Worm (Caenorhabditis elegans) whole organism, young adult: ENCODE measurements around the gene ufd-3.

Experiments
- B0261.1 ChIP-seq: sonication (generic microtip); optimal IDR thresholded peaks from 2 replicates; lab custom pipeline; 2016; ENCODE audit warnings: mild to moderate bottlenecking, missing genetic modification characterization, moderate library complexity, missing compliant biosample characterization
- F22D6.2 ChIP-seq: sonication (generic microtip); optimal IDR thresholded peaks from 2 replicates; lab custom pipeline; 2016; ENCODE audit warnings: mild to moderate bottlenecking, missing genetic modification characterization, missing compliant biosample characterization
- F57C9.4 ChIP-seq: sonication (generic microtip); optimal IDR thresholded peaks from 2 replicates; lab custom pipeline; 2017; ENCODE audit warnings: mild to moderate bottlenecking, missing genetic modification characterization, missing compliant biosample characterization
- Y53F4B.3 ChIP-seq: fragments of 200-800 bp; sonication (Bioruptor generic); IDR thresholded peaks from 2 replicates; pipeline ENCODE4 v1.3.6; 2022; ENCODE audit warnings: missing genetic modification reagents, missing genetic modification characterization, missing compliant biosample characterization
- Y53G8AR.9 ChIP-seq: fragments of 200-800 bp; sonication (Bioruptor generic); conservative IDR thresholded peaks from 2 replicates; pipeline ENCODE4 v1.3.6; 2022; ENCODE audit warnings: missing genetic modification reagents, missing genetic modification characterization, missing compliant biosample characterization
- Y56A3A.18 ChIP-seq: fragments of 200-800 bp; sonication (Bioruptor generic); IDR thresholded peaks from 2 replicates; pipeline ENCODE4 v1.3.6; 2022; ENCODE audit warnings: missing genetic modification reagents, missing genetic modification characterization, missing compliant biosample characterization
- Y67H2A.10 ChIP-seq: fragments of 200-800 bp; sonication (Bioruptor generic); conservative IDR thresholded peaks from 2 replicates; pipeline ENCODE4 v1.3.6; 2022; ENCODE audit warnings: missing genetic modification reagents, missing genetic modification characterization, missing compliant biosample characterization
- Y79H2A.3 ChIP-seq: fragments of 200-800 bp; sonication (Bioruptor generic); conservative IDR thresholded peaks from 2 replicates; pipeline ENCODE4 v1.3.6; 2022; ENCODE audit warnings: missing genetic modification reagents, missing genetic modification characterization, missing compliant biosample characterization
- Y95B8A.8 ChIP-seq: fragments of 200-800 bp; sonication (Bioruptor generic); IDR thresholded peaks from 2 replicates; pipeline ENCODE4 v1.3.6; 2022; ENCODE audit warnings: missing genetic modification reagents, missing genetic modification characterization, missing compliant biosample characterization
- aptf-3 ChIP-seq: fragments of 200-800 bp; sonication (Bioruptor generic); IDR thresholded peaks from 2 replicates; pipeline ENCODE4 v1.3.6; 2022; ENCODE audit warnings: missing genetic modification characterization, missing compliant biosample characterization
- atf-7 ChIP-seq: sonication (generic microtip); optimal IDR thresholded peaks from 2 replicates; lab custom pipeline; 2017; ENCODE audit warnings: mild to moderate bottlenecking, missing genetic modification characterization, missing compliant biosample characterization
- athp-1 ChIP-seq: sonication (generic microtip); optimal IDR thresholded peaks from 2 replicates; lab custom pipeline; 2017; ENCODE audit warnings: mild to moderate bottlenecking, missing genetic modification characterization, missing compliant biosample characterization
- ceh-100 ChIP-seq: fragments of 200-800 bp; sonication (Bioruptor generic); IDR thresholded peaks from 2 replicates; pipeline ENCODE4 v1.3.6; 2022; ENCODE audit warnings: missing genetic modification reagents, missing genetic modification characterization, missing compliant biosample characterization
- efl-1 ChIP-seq: fragments of 150-350 bp; optimal IDR thresholded peaks from 2 replicates; lab custom pipeline; 2014; ENCODE audit warnings: missing biosample characterization, missing genetic modification reagents, missing genetic modification characterization
- ets-4 ChIP-seq: fragments of 200-800 bp; sonication (Bioruptor generic); optimal IDR thresholded peaks from 2 replicates; lab custom pipeline; 2018; ENCODE audit warnings: mild to moderate bottlenecking, missing genetic modification characterization, missing compliant biosample characterization
- fkh-3 ChIP-seq: sonication (generic microtip); optimal IDR thresholded peaks from 2 replicates; lab custom pipeline; 2016; ENCODE audit warnings: mild to moderate bottlenecking, missing genetic modification characterization, missing compliant biosample characterization
- him-1 ChIP-seq: sonication (generic microtip); optimal IDR thresholded peaks from 2 replicates; lab custom pipeline; 2016; ENCODE audit warnings: missing genotype, missing genetic modification reagents, missing genetic modification characterization, missing compliant biosample characterization
- hlh-26 ChIP-seq: fragments of 200-800 bp; sonication (Bioruptor generic); conservative IDR thresholded peaks from 2 replicates; pipeline ENCODE4 v1.3.6; 2022; ENCODE audit warnings: missing genetic modification reagents, missing genetic modification characterization, missing compliant biosample characterization
- hrde-1 ChIP-seq: sonication (generic microtip); optimal IDR thresholded peaks from 2 replicates; lab custom pipeline; 2016; ENCODE audit warnings: missing genetic modification characterization, mild to moderate bottlenecking, missing compliant biosample characterization, moderate library complexity, missing genotype, missing genetic modification reagents, borderline replicate concordance
- lsl-1 ChIP-seq: fragments of 200-800 bp; sonication (Bioruptor generic); optimal IDR thresholded peaks from 2 replicates; lab custom pipeline; 2018; ENCODE audit warnings: mild to moderate bottlenecking, missing genetic modification characterization, moderate library complexity, missing compliant biosample characterization
- mcd-1 ChIP-seq: fragments of 200-800 bp; sonication (Bioruptor generic); IDR thresholded peaks from 2 replicates; pipeline ENCODE4 v1.3.6; 2022; ENCODE audit warnings: missing genetic modification reagents, missing genetic modification characterization, missing compliant biosample characterization
- mxl-1 ChIP-seq: sonication (generic microtip); optimal IDR thresholded peaks from 2 replicates; lab custom pipeline; 2016; ENCODE audit warnings: missing genetic modification characterization, missing compliant biosample characterization
- pbrm-1 ChIP-seq: fragments of 200-800 bp; sonication (Bioruptor generic); IDR thresholded peaks from 2 replicates; pipeline ENCODE4 v1.3.6; 2022; ENCODE audit warnings: missing genetic modification reagents, missing genetic modification characterization, missing compliant biosample characterization
- rec-8 ChIP-seq, 2 experiments: sonication (generic microtip); optimal IDR thresholded peaks; 2 replicates each; lab custom pipeline; 2016; ENCODE audit warnings: mild to moderate bottlenecking in 2 of 2, missing genetic modification characterization in 2 of 2, missing genetic modification reagents in 2 of 2, missing genotype in 2 of 2, missing biosample characterization in 1 of 2, missing compliant biosample characterization in 1 of 2, moderate library complexity in 1 of 2
- sea-2 ChIP-seq: fragments of 200-800 bp; sonication (Bioruptor generic); IDR thresholded peaks from 2 replicates; pipeline ENCODE4 v1.3.6; 2022; ENCODE audit warnings: missing genetic modification characterization, missing compliant biosample characterization
- sptf-2 ChIP-seq: fragments of 200-800 bp; sonication (Bioruptor generic); optimal IDR thresholded peaks from 2 replicates; lab custom pipeline; 2018; ENCODE audit warnings: mild to moderate bottlenecking, missing genetic modification characterization, missing compliant biosample characterization
- tbp1 ChIP-seq: fragments of 200-800 bp; sonication (Bioruptor generic); optimal IDR thresholded peaks from 2 replicates; lab custom pipeline; 2018; ENCODE audit warnings: mild to moderate bottlenecking, missing genetic modification characterization, missing compliant biosample characterization
- tbx-9 ChIP-seq: sonication (generic microtip); optimal IDR thresholded peaks from 2 replicates; lab custom pipeline; 2016; ENCODE audit warnings: borderline replicate concordance, missing genetic modification characterization, inconsistent platforms, missing compliant biosample characterization
- unc-62 ChIP-seq: fragments of 150-350 bp; optimal IDR thresholded peaks from 2 replicates; lab custom pipeline; 2014; ENCODE audit warnings: missing biosample characterization, missing genetic modification reagents, missing genetic modification characterization
- xnd-1 ChIP-seq: sonication (generic microtip); optimal IDR thresholded peaks from 2 replicates; lab custom pipeline; 2016; ENCODE audit warnings: missing genotype, missing genetic modification reagents, missing genetic modification characterization, missing compliant biosample characterization
- ztf-22 ChIP-seq: fragments of 200-800 bp; sonication (Bioruptor generic); optimal IDR thresholded peaks from 2 replicates; lab custom pipeline; 2018; ENCODE audit warnings: mild to moderate bottlenecking, missing genetic modification characterization, moderate library complexity, missing compliant biosample characterization
- ztf-25 ChIP-seq: fragments of 200-800 bp; sonication (Bioruptor generic); IDR thresholded peaks from 2 replicates; pipeline ENCODE4 v1.3.6; 2022; ENCODE audit warnings: missing genetic modification reagents, missing genetic modification characterization, missing compliant biosample characterization
- ztf-26 ChIP-seq: sonication (generic microtip); optimal IDR thresholded peaks from 2 replicates; lab custom pipeline; 2017; ENCODE audit warnings: missing genetic modification characterization, missing compliant biosample characterization
- ztf-6 ChIP-seq: fragments of 200-800 bp; sonication (Bioruptor generic); IDR thresholded peaks from 2 replicates; pipeline ENCODE4 v1.3.6; 2022; ENCODE audit warnings: missing genetic modification reagents, missing genetic modification characterization, missing compliant biosample characterization

The ufd-3 gene

ce11 chrII:9892409-9892808 is 48.1 kb upstream of the ufd-3 start, which contains the start of gene C08H9.16 (continued):
- no peak for TF ChIP-seq F22D6.2
- TF ChIP-seq tbp1 (GFP tag; lab: Kevin White, UChicago) = peak; percentile 13
- peak; percentile 20 for TF ChIP-seq efl-1

ce11 chrII:9894435-9894834 is 46.1 kb upstream of the ufd-3 start, which contains the start of gene F26C11.1:
F26C11.1 (plus strand) TSS chrII:9894735.
- TF ChIP-seq ztf-25 (GFP tag; lab: Robert Waterston, UW) (no peak), Y95B8A.8 (GFP tag; lab: Robert Waterston, UW) (no peak), B0261.1 (tag; lab: Kevin White, UChicago) (no peak), Y53G8AR.9 (GFP tag; lab: Robert Waterston, UW) (no peak), pbrm-1 (no peak), ztf-6 (no peak), ets-4 (GFP tag; lab: Kevin White, UChicago) (no peak), Y53F4B.3 (GFP tag; lab: Robert Waterston, UW) (no peak)
- TF ChIP-seq, all 124 proteins: peak for 0

- TF ChIP-seq F57C9.4 (tag; lab: Kevin White, UChicago) (no peak), atf-7 (tag; lab: Kevin White, UChicago) (no peak), ceh-100 (GFP tag; lab: Robert Waterston, UW) (no peak), mxl-1 (tag; lab: Kevin White, UChicago) (no peak), lsl-1 (GFP tag; lab: Kevin White, UChicago) (no peak), pbrm-1 (no peak), Y67H2A.10 (GFP tag; lab: Robert Waterston, UW) (no peak)
- TF ChIP-seq, all 124 proteins: peak for 0
These were observed 45.4 kb upstream of the ufd-3 start for ce11 chrII:9895173-9895572.

- TF ChIP-seq F57C9.4 (tag; lab: Kevin White, UChicago) (no peak), hrde-1 (tag; lab: Kevin White, UChicago) (no peak), him-1 (tag; lab: Kevin White, UChicago) (no peak), ztf-22 (GFP tag; lab: Kevin White, UChicago) (no peak), rec-8 (tag; optimal IDR thresholded peaks at IDR 0.05; lab: Kevin White, UChicago) (no peak), Y79H2A.3 (no peak), tbx-9 (tag; lab: Kevin White, UChicago) (no peak), fkh-3 (no peak), Y56A3A.18 (GFP tag; lab: Robert Waterston, UW) (no peak), sptf-2 (GFP tag; lab: Kevin White, UChicago) (no peak), mcd-1 (GFP tag; lab: Robert Waterston, UW) (no peak), aptf-3 (no peak), hlh-26 (GFP tag; lab: Robert Waterston, UW) (no peak), ztf-26 (tag; lab: Kevin White, UChicago) (no peak), athp-1 (no peak), tbp1 (GFP tag; lab: Kevin White, UChicago) (no peak), xnd-1 (tag; lab: Kevin White, UChicago) (no peak), unc-62 (GFP tag; lab: Kevin White, UChicago) (no peak), sea-2 (GFP tag; lab: Robert Waterston, UW) (no peak)
- TF ChIP-seq, all 124 proteins: peak for 0
These were observed 41.8 kb upstream of the ufd-3 start for ce11 chrII:9898744-9899143.
